Fruit fly (Drosophila melanogaster) whole organism, embryonic: Measurements from ENCODE around the gene red.

Source experiments
- Asciz ChIP-seq: fragments of 200-800 bp; sonication (Bioruptor generic); optimal IDR thresholded peaks from 2 replicates; lab custom pipeline; 2017; ENCODE audit warnings: missing biosample characterization, mild to moderate bottlenecking, missing genetic modification characterization, missing genetic modification reagents
- Bgb ChIP-seq: fragments of 200-800 bp; sonication (Bioruptor generic); IDR thresholded peaks from 2 replicates; pipeline ENCODE4 v1.3.6; 2022; ENCODE audit warnings: missing biosample characterization, missing genetic modification characterization; ENCODE audit not compliant: partially characterized antibody
- BtbVII ChIP-seq: fragments of 200-800 bp; sonication (Bioruptor generic); optimal IDR thresholded peaks from 3 replicates; lab custom pipeline; 2017; ENCODE audit warnings: missing biosample characterization, mild to moderate bottlenecking, missing genetic modification characterization
- CG11247 ChIP-seq: fragments of 200-800 bp; sonication (Bioruptor generic); IDR thresholded peaks from 2 replicates; pipeline ENCODE4 v1.3.6; 2022; ENCODE audit warnings: missing biosample characterization, missing genetic modification characterization
- CG12236 ChIP-seq: fragments of 200-800 bp; sonication (Bioruptor generic); optimal IDR thresholded peaks from 2 replicates; lab custom pipeline; 2016; ENCODE audit warnings: missing biosample characterization, missing genetic modification characterization
- CG13424 ChIP-seq: fragments of 200-800 bp; sonication (Bioruptor generic); optimal IDR thresholded peaks from 2 replicates; lab custom pipeline; 2019; ENCODE audit warnings: missing biosample characterization, mild to moderate bottlenecking, missing genetic modification characterization, moderate library complexity
- CG15696 ChIP-seq: fragments of 200-800 bp; sonication (Bioruptor generic); optimal IDR thresholded peaks from 2 replicates; lab custom pipeline; 2019; ENCODE audit warnings: missing biosample characterization, mild to moderate bottlenecking, missing genetic modification characterization, moderate library complexity
- CG17359 ChIP-seq: fragments of 200-800 bp; sonication (Bioruptor generic); optimal IDR thresholded peaks from 3 replicates; lab custom pipeline; 2018; ENCODE audit warnings: missing biosample characterization, mild to moderate bottlenecking, missing genetic modification characterization, moderate library complexity
- CG17912 ChIP-seq: fragments of 200-800 bp; sonication (Bioruptor generic); optimal IDR thresholded peaks from 2 replicates; lab custom pipeline; 2018; ENCODE audit warnings: missing biosample characterization, mild to moderate bottlenecking, missing genetic modification characterization
- CG2889 ChIP-seq: fragments of 200-800 bp; sonication (Bioruptor generic); IDR thresholded peaks from 3 replicates; pipeline ENCODE4 v1.3.6; 2022; ENCODE audit warnings: missing biosample characterization, missing genetic modification characterization
- CG30403 ChIP-seq: fragments of 200-800 bp; sonication (Bioruptor generic); optimal IDR thresholded peaks from 3 replicates; lab custom pipeline; 2016; ENCODE audit warnings: missing biosample characterization, missing genetic modification characterization
- CG42726 ChIP-seq: fragments of 200-800 bp; sonication (Bioruptor generic); IDR thresholded peaks from 2 replicates; pipeline ENCODE4 v1.3.6; 2022; ENCODE audit warnings: missing biosample characterization, missing genetic modification characterization; ENCODE audit not compliant: partially characterized antibody
- CG4820 ChIP-seq: fragments of 200-800 bp; sonication (Bioruptor generic); optimal IDR thresholded peaks from 3 replicates; lab custom pipeline; 2016; ENCODE audit warnings: missing biosample characterization, missing genetic modification characterization
- CG6272 ChIP-seq: fragments of 200-800 bp; sonication (Bioruptor generic); IDR thresholded peaks from 2 replicates; pipeline ENCODE4 v1.3.6; 2022; ENCODE audit warnings: missing biosample characterization, missing genetic modification characterization
- CG6654 ChIP-seq: fragments of 200-800 bp; sonication (Bioruptor generic); optimal IDR thresholded peaks from 2 replicates; lab custom pipeline; 2017; ENCODE audit warnings: missing biosample characterization, mild to moderate bottlenecking, missing genetic modification characterization
- CG6791 ChIP-seq: fragments of 200-800 bp; sonication (Bioruptor generic); IDR thresholded peaks from 3 replicates; pipeline ENCODE4 v1.3.6; 2022; ENCODE audit warnings: missing biosample characterization, missing genetic modification characterization; ENCODE audit not compliant: partially characterized antibody
- CG7556 ChIP-seq: fragments of 200-800 bp; sonication (Bioruptor generic); optimal IDR thresholded peaks from 2 replicates; lab custom pipeline; 2017; ENCODE audit warnings: missing biosample characterization, mild to moderate bottlenecking, missing genetic modification characterization
- CG9932 ChIP-seq: fragments of 200-800 bp; sonication (Bioruptor generic); IDR thresholded peaks from 2 replicates; pipeline ENCODE4 v1.3.6; 2022; ENCODE audit warnings: missing biosample characterization, missing genetic modification characterization
- CkIIα-i1 ChIP-seq: fragments of 200-800 bp; sonication (Bioruptor generic); IDR thresholded peaks from 2 replicates; pipeline ENCODE4 v1.3.6; 2022; ENCODE audit warnings: missing biosample characterization, missing genetic modification characterization
- Dip2 ChIP-seq: fragments of 200-800 bp; sonication (Bioruptor generic); IDR thresholded peaks from 2 replicates; pipeline ENCODE4 v1.3.6; 2022; ENCODE audit warnings: missing biosample characterization, missing genetic modification characterization
- Doc3 ChIP-seq: fragments of 200-800 bp; sonication (Bioruptor generic); IDR thresholded peaks from 3 replicates; pipeline ENCODE4 v1.3.6; 2022; ENCODE audit warnings: missing biosample characterization, missing genetic modification characterization; ENCODE audit not compliant: partially characterized antibody
- HHEX ChIP-seq: fragments of 200-800 bp; sonication (Bioruptor generic); optimal IDR thresholded peaks from 3 replicates; lab custom pipeline; 2017; ENCODE audit warnings: missing biosample characterization, mild to moderate bottlenecking, missing genetic modification characterization, missing genetic modification reagents
- Hr51 ChIP-seq, 2 experiments: fragments of 200-800 bp; sonication (Bioruptor generic); optimal IDR thresholded peaks; 2 replicates in 1 of 2; 3 replicates in 1 of 2; lab custom pipeline; 2016 to 2018; ENCODE audit warnings: missing biosample characterization in 2 of 2, missing genetic modification characterization in 2 of 2, mild to moderate bottlenecking in 1 of 2, moderate library complexity in 1 of 2
- NC2β ChIP-seq: fragments of 200-800 bp; sonication (Bioruptor generic); optimal IDR thresholded peaks from 2 replicates; lab custom pipeline; 2016; ENCODE audit warnings: missing biosample characterization, missing genetic modification characterization
- NfI ChIP-seq: fragments of 200-800 bp; sonication (Bioruptor generic); optimal IDR thresholded peaks from 3 replicates; lab custom pipeline; 2018; ENCODE audit warnings: missing biosample characterization, mild to moderate bottlenecking, missing genetic modification characterization, moderate library complexity
- Optix ChIP-seq: fragments of 200-800 bp; sonication (Bioruptor generic); IDR thresholded peaks from 3 replicates; pipeline ENCODE4 v1.3.6; 2022; ENCODE audit warnings: missing biosample characterization, missing genetic modification characterization
- ato ChIP-seq: fragments of 200-800 bp; sonication (Bioruptor generic); IDR thresholded peaks from 2 replicates; pipeline ENCODE4 v1.3.6; 2022; ENCODE audit warnings: missing biosample characterization, missing genetic modification characterization; ENCODE audit not compliant: partially characterized antibody
- bbx ChIP-seq: fragments of 200-800 bp; sonication (Bioruptor generic); IDR thresholded peaks from 2 replicates; pipeline ENCODE4 v1.3.6; 2022; ENCODE audit warnings: missing biosample characterization, missing genetic modification characterization; ENCODE audit not compliant: partially characterized antibody
- btn ChIP-seq: fragments of 200-800 bp; sonication (Bioruptor generic); optimal IDR thresholded peaks from 2 replicates; lab custom pipeline; 2016; ENCODE audit warnings: missing biosample characterization, missing genetic modification characterization
- cad ChIP-seq: fragments of >200 bp; optimal IDR thresholded peaks from 2 replicates; lab custom pipeline; 2017; ENCODE audit warnings: missing biosample characterization, missing genetic modification characterization
- cas ChIP-seq: fragments of 200-800 bp; sonication (Bioruptor generic); IDR thresholded peaks from 2 replicates; pipeline ENCODE4 v1.3.6; 2022; ENCODE audit warnings: missing biosample characterization, missing genetic modification characterization
- croc ChIP-seq: fragments of 200-800 bp; sonication (Bioruptor generic); conservative IDR thresholded peaks from 3 replicates; pipeline ENCODE4 v1.3.6; 2022; ENCODE audit warnings: missing biosample characterization, missing genetic modification characterization
- dimm ChIP-seq: fragments of 200-800 bp; sonication (Bioruptor generic); IDR thresholded peaks from 2 replicates; pipeline ENCODE4 v1.3.6; 2022; ENCODE audit warnings: missing biosample characterization, missing genetic modification characterization
- dm ChIP-seq: fragments of 200-800 bp; sonication (Bioruptor generic); optimal IDR thresholded peaks from 3 replicates; lab custom pipeline; 2016; ENCODE audit warnings: missing biosample characterization, missing genetic modification characterization
- eve ChIP-seq, 2 experiments: fragments of >200 bp; optimal IDR thresholded peaks; 2 replicates each; lab custom pipeline; 2017; ENCODE audit warnings: missing biosample characterization in 2 of 2, missing genetic modification characterization in 2 of 2
- ftz-f1 ChIP-seq: fragments of 200-800 bp; sonication (Bioruptor generic); optimal IDR thresholded peaks from 2 replicates; lab custom pipeline; 2016; ENCODE audit warnings: missing biosample characterization, missing genetic modification characterization
- hth ChIP-seq: fragments of >200 bp; optimal IDR thresholded peaks from 2 replicates; lab custom pipeline; 2017; ENCODE audit warnings: inconsistent platforms
- kay ChIP-seq: fragments of 200-800 bp; sonication (Bioruptor generic); optimal IDR thresholded peaks from 2 replicates; lab custom pipeline; 2016; ENCODE audit warnings: missing biosample characterization, missing genetic modification characterization
- klu ChIP-seq: fragments of 200-800 bp; sonication (Bioruptor generic); IDR thresholded peaks from 2 replicates; pipeline ENCODE4 v1.3.6; 2022; ENCODE audit warnings: missing biosample characterization, missing genetic modification characterization
- knrl ChIP-seq: fragments of 200-800 bp; sonication (Bioruptor generic); IDR thresholded peaks from 3 replicates; pipeline ENCODE4 v1.3.6; 2022; ENCODE audit warnings: missing biosample characterization, missing genetic modification characterization; ENCODE audit not compliant: partially characterized antibody
- mirr ChIP-seq: fragments of 200-800 bp; sonication (Bioruptor generic); optimal IDR thresholded peaks from 3 replicates; lab custom pipeline; 2018; ENCODE audit warnings: missing biosample characterization, mild to moderate bottlenecking, missing genetic modification characterization
- psq ChIP-seq: fragments of 200-800 bp; sonication (Bioruptor generic); optimal IDR thresholded peaks from 2 replicates; lab custom pipeline; 2017; ENCODE audit warnings: missing biosample characterization, missing genetic modification characterization
- sc ChIP-seq, 3 experiments: fragments of >200 bp in 2 of 3; fragments of 200-800 bp in 1 of 3; sonication (Bioruptor generic) in 1 of 3; optimal IDR thresholded peaks; 2 replicates in 2 of 3; 3 replicates in 1 of 3; lab custom pipeline; 2017; ENCODE audit warnings: mild to moderate bottlenecking in 1 of 3, missing biosample characterization in 1 of 3, missing genetic modification characterization in 1 of 3, missing genetic modification reagents in 1 of 3
- tin ChIP-seq: fragments of 200-800 bp; sonication (Bioruptor generic); optimal IDR thresholded peaks from 3 replicates; lab custom pipeline; 2016; ENCODE audit warnings: missing biosample characterization, missing genetic modification characterization
- tio ChIP-seq: fragments of 200-800 bp; sonication (Bioruptor generic); optimal IDR thresholded peaks from 2 replicates; lab custom pipeline; 2017; ENCODE audit warnings: missing biosample characterization, missing genetic modification characterization, inconsistent platforms
- wdn ChIP-seq: fragments of 200-800 bp; sonication (Bioruptor generic); IDR thresholded peaks from 2 replicates; pipeline ENCODE4 v1.3.6; 2022; ENCODE audit warnings: missing biosample characterization, missing genetic modification characterization
- wek ChIP-seq: fragments of 200-800 bp; sonication (Bioruptor generic); optimal IDR thresholded peaks from 3 replicates; lab custom pipeline; 2018; ENCODE audit warnings: missing biosample characterization, mild to moderate bottlenecking, missing genetic modification characterization, moderate library complexity
- yki ChIP-seq: fragments of >200 bp; optimal IDR thresholded peaks from 3 replicates; lab custom pipeline; 2018

Gene red

dm6 chr3R:14326250-14327112 lies 37.6 kb downstream of the red start, which contains the start of the genes Afti and ATPsynE (continued):
- TF ChIP-seq tio (GFP tag; lab: Kevin White, UChicago): no peak
- no peak for TF ChIP-seq yki (lab: Kevin White, UChicago)
- TF ChIP-seq CG11247 (GFP tag; lab: Robert Waterston, UW): peak; percentile 62
- peak; percentile 46 for TF ChIP-seq mirr (GFP tag; lab: Kevin White, UChicago)
- peak; percentile 20 for TF ChIP-seq psq (GFP tag; lab: Kevin White, UChicago)
- TF ChIP-seq kay (GFP tag; lab: Kevin White, UChicago): peak; percentile 25
- TF ChIP-seq ftz-f1: peak; percentile 97
- TF ChIP-seq dimm: no peak
- 0 out of 2 replicates have a peak, but pooled peaks have one; percentile 13 for TF ChIP-seq CG42726 (GFP tag; lab: Robert Waterston, UW)
- 0 out of 2 replicates have a peak, but pooled peaks have one; percentile 28 for TF ChIP-seq cas (GFP tag; lab: Robert Waterston, UW)
- no peak for TF ChIP-seq CkIIα-i1 (GFP tag; lab: Robert Waterston, UW)
- peak; percentile 50; the same call in 2 of the 3 replicates for TF ChIP-seq Doc3 (GFP tag; lab: Robert Waterston, UW)
- peak; percentile 48 for TF ChIP-seq CG4820 (GFP tag; lab: Kevin White, UChicago)
- TF ChIP-seq Bgb: peak; percentile 82
- TF ChIP-seq CG6654 (GFP tag; lab: Kevin White, UChicago): peak; percentile 41
- peak; percentile 41 for TF ChIP-seq HHEX (GFP tag; lab: Kevin White, UChicago)
- TF ChIP-seq Dip2 (GFP tag; lab: Robert Waterston, UW): no peak
- no peak for TF ChIP-seq BtbVII (GFP tag; lab: Kevin White, UChicago)
- TF ChIP-seq dm (GFP tag; lab: Kevin White, UChicago): peak; percentile 39
- no peak for TF ChIP-seq btn (GFP tag; lab: Kevin White, UChicago)
- peak; percentile 71 for TF ChIP-seq CG13424 (tag; lab: Kevin White, UChicago)
- TF ChIP-seq croc (GFP tag; lab: Robert Waterston, UW): peak; percentile 56
- peak; percentile 73 for TF ChIP-seq CG17359 (tag; lab: Kevin White, UChicago)
- peak; percentile 51 for TF ChIP-seq Asciz (GFP tag; lab: Kevin White, UChicago)
- TF ChIP-seq CG9932: peak; percentile 89
- TF ChIP-seq wek: no peak
- TF ChIP-seq tin (GFP tag; lab: Kevin White, UChicago): peak; percentile 77
- peak; percentile 48; the same call in 1 of the 2 replicates for TF ChIP-seq ato (GFP tag; lab: Robert Waterston, UW)
- no peak for TF ChIP-seq cad (GFP tag; lab: Kevin White, UChicago)
- peak; percentile 64 for TF ChIP-seq CG2889
- TF ChIP-seq hth (lab: Kevin White, UChicago): no peak
- TF ChIP-seq CG12236 (GFP tag; lab: Kevin White, UChicago): no peak
- TF ChIP-seq knrl (GFP tag; lab: Robert Waterston, UW): peak; percentile 72
- TF ChIP-seq CG17912: peak; percentile 50
- peak; percentile 79 for TF ChIP-seq CG30403 (GFP tag; lab: Kevin White, UChicago)
- peak; percentile 38 for TF ChIP-seq NC2β (GFP tag; lab: Kevin White, UChicago)
- peak; percentile 37; the same call in 1 of the 2 replicates for TF ChIP-seq wdn
- TF ChIP-seq CG6272 (GFP tag; lab: Robert Waterston, UW): peak; percentile 67
- peak; percentile 58 for TF ChIP-seq CG7556 (GFP tag; lab: Kevin White, UChicago)
- no peak for TF ChIP-seq sc (optimal IDR thresholded peaks at IDR 0.05; lab: Kevin White, UChicago)
- peak; percentile 51 for TF ChIP-seq sc (GFP tag; optimal IDR thresholded peaks at IDR 0.05; lab: Kevin White, UChicago)
- peak; percentile 70 for TF ChIP-seq CG15696 (tag; lab: Kevin White, UChicago)
- peak; percentile 68 for TF ChIP-seq CG6791 (GFP tag; lab: Robert Waterston, UW)
- peak; percentile 66 for TF ChIP-seq bbx (GFP tag; lab: Robert Waterston, UW)
- peak; percentile 79 for TF ChIP-seq NfI
- no peak for TF ChIP-seq Optix
- no peak for TF ChIP-seq eve (GFP tag; optimal IDR thresholded peaks at IDR 0.05; lab: Kevin White, UChicago)
- TF ChIP-seq klu: no peak
- peak in 1 of 2 experiments; percentile 22 for TF ChIP-seq Hr51 (GFP tag; optimal IDR thresholded peaks at IDR 0.05; lab: Kevin White, UChicago)
